Worm (Caenorhabditis elegans) whole organism, young adult: ENCODE results near the gene rps-25.
A peak's percentile ranks its signal among the peaks of the same experiment; 100 is the strongest.

ENCODE experiments used
- B0035.1 ChIP-seq: sonication (generic microtip); optimal IDR thresholded peaks from 2 replicates; lab custom pipeline; 2016; ENCODE audit warnings: missing genetic modification characterization, mild to moderate bottlenecking, missing compliant biosample characterization, missing genotype, missing genetic modification reagents
- B0261.1 ChIP-seq: sonication (generic microtip); optimal IDR thresholded peaks from 2 replicates; lab custom pipeline; 2016; ENCODE audit warnings: mild to moderate bottlenecking, missing genetic modification characterization, moderate library complexity, missing compliant biosample characterization
- B0336.3 ChIP-seq: fragments of 200-800 bp; sonication (Bioruptor generic); IDR thresholded peaks from 2 replicates; pipeline ENCODE4 v1.3.6; 2022; ENCODE audit warnings: missing genetic modification characterization, missing compliant biosample characterization
- D2030.7 ChIP-seq: fragments of 200-800 bp; sonication (Bioruptor generic); IDR thresholded peaks from 2 replicates; pipeline ENCODE4 v1.3.6; 2022; ENCODE audit warnings: missing genetic modification reagents, missing genetic modification characterization, missing compliant biosample characterization
- F23B12.7 ChIP-seq: sonication (generic microtip); optimal IDR thresholded peaks from 2 replicates; lab custom pipeline; 2017; ENCODE audit warnings: missing genetic modification characterization, mild to moderate bottlenecking, missing compliant biosample characterization, antibody characterized with exemption, moderate library complexity; ENCODE audit not compliant: insufficient read depth
- F39B2.1 ChIP-seq: fragments of 200-800 bp; sonication (Bioruptor generic); IDR thresholded peaks from 2 replicates; pipeline ENCODE4 v1.3.6; 2022; ENCODE audit warnings: missing genetic modification reagents, missing genetic modification characterization, missing compliant biosample characterization
- F52B5.7 ChIP-seq: sonication (generic microtip); optimal IDR thresholded peaks from 2 replicates; lab custom pipeline; 2016; ENCODE audit warnings: mild to moderate bottlenecking, missing genetic modification characterization, missing compliant biosample characterization
- K11D2.4 ChIP-seq: fragments of 200-800 bp; sonication (Bioruptor generic); IDR thresholded peaks from 2 replicates; pipeline ENCODE4 v1.3.6; 2022; ENCODE audit warnings: missing genetic modification reagents, missing genetic modification characterization, missing compliant biosample characterization
- T07F8.4 ChIP-seq: sonication (generic microtip); optimal IDR thresholded peaks from 2 replicates; lab custom pipeline; 2016; ENCODE audit warnings: mild to moderate bottlenecking, missing genetic modification characterization, moderate library complexity, missing compliant biosample characterization
- Y53F4B.3 ChIP-seq: fragments of 200-800 bp; sonication (Bioruptor generic); IDR thresholded peaks from 2 replicates; pipeline ENCODE4 v1.3.6; 2022; ENCODE audit warnings: missing genetic modification reagents, missing genetic modification characterization, missing compliant biosample characterization
- athp-1 ChIP-seq: sonication (generic microtip); optimal IDR thresholded peaks from 2 replicates; lab custom pipeline; 2017; ENCODE audit warnings: mild to moderate bottlenecking, missing genetic modification characterization, missing compliant biosample characterization
- attf-3 ChIP-seq: fragments of 200-800 bp; sonication (Bioruptor generic); conservative IDR thresholded peaks from 2 replicates; pipeline ENCODE4 v1.3.6; 2022; ENCODE audit warnings: missing genetic modification reagents, missing genetic modification characterization, missing compliant biosample characterization
- attf-5 ChIP-seq: fragments of 200-800 bp; sonication (Bioruptor generic); optimal IDR thresholded peaks from 2 replicates; lab custom pipeline; 2018; ENCODE audit warnings: mild to moderate bottlenecking, missing genetic modification characterization, missing compliant biosample characterization
- attf-6 ChIP-seq: fragments of 200-800 bp; sonication (Bioruptor generic); IDR thresholded peaks from 2 replicates; pipeline ENCODE4 v1.3.6; 2022; ENCODE audit warnings: missing genetic modification reagents, missing genetic modification characterization, missing compliant biosample characterization
- bed-1 ChIP-seq: fragments of 200-800 bp; sonication (Bioruptor generic); IDR thresholded peaks from 2 replicates; pipeline ENCODE4 v1.3.6; 2022; ENCODE audit warnings: missing genetic modification reagents, missing genetic modification characterization, missing compliant biosample characterization
- ccch-3 ChIP-seq: fragments of 200-800 bp; sonication (Bioruptor generic); optimal IDR thresholded peaks from 2 replicates; lab custom pipeline; 2018; ENCODE audit warnings: mild to moderate bottlenecking, missing genetic modification characterization, missing compliant biosample characterization
- cebp-2 ChIP-seq: fragments of 200-800 bp; sonication (Bioruptor generic); IDR thresholded peaks from 2 replicates; pipeline ENCODE4 v1.3.6; 2022; ENCODE audit warnings: missing genetic modification characterization, missing compliant biosample characterization
- ceh-27 ChIP-seq: fragments of 200-800 bp; sonication (Bioruptor generic); optimal IDR thresholded peaks from 2 replicates; lab custom pipeline; 2018; ENCODE audit warnings: mild to moderate bottlenecking, missing genetic modification characterization, moderate library complexity, missing compliant biosample characterization
- ceh-79 ChIP-seq: sonication (generic microtip); optimal IDR thresholded peaks from 2 replicates; lab custom pipeline; 2017; ENCODE audit warnings: mild to moderate bottlenecking, missing genetic modification characterization, missing compliant biosample characterization
- die-1 ChIP-seq: sonication (generic microtip); optimal IDR thresholded peaks from 2 replicates; lab custom pipeline; 2016; ENCODE audit warnings: missing genotype, mild to moderate bottlenecking, missing genetic modification characterization, missing compliant biosample characterization
- ekl-4 ChIP-seq: fragments of 200-800 bp; sonication (Bioruptor generic); IDR thresholded peaks from 2 replicates; pipeline ENCODE4 v1.3.6; 2022; ENCODE audit warnings: missing genetic modification reagents, missing genetic modification characterization, missing compliant biosample characterization
- ets-4 ChIP-seq: fragments of 200-800 bp; sonication (Bioruptor generic); optimal IDR thresholded peaks from 2 replicates; lab custom pipeline; 2018; ENCODE audit warnings: mild to moderate bottlenecking, missing genetic modification characterization, missing compliant biosample characterization
- fkh-3 ChIP-seq: sonication (generic microtip); optimal IDR thresholded peaks from 2 replicates; lab custom pipeline; 2016; ENCODE audit warnings: mild to moderate bottlenecking, missing genetic modification characterization, missing compliant biosample characterization
- gei-17 ChIP-seq: fragments of 200-800 bp; sonication (Bioruptor generic); optimal IDR thresholded peaks from 2 replicates; lab custom pipeline; 2018; ENCODE audit warnings: mild to moderate bottlenecking, missing genetic modification characterization, missing compliant biosample characterization
- him-1 ChIP-seq: sonication (generic microtip); optimal IDR thresholded peaks from 2 replicates; lab custom pipeline; 2016; ENCODE audit warnings: missing genotype, missing genetic modification reagents, missing genetic modification characterization, missing compliant biosample characterization
- hsf-1 ChIP-seq: fragments of 200-800 bp; sonication (Bioruptor generic); IDR thresholded peaks from 2 replicates; pipeline ENCODE4 v1.3.6; 2022; ENCODE audit warnings: missing genetic modification reagents, missing genetic modification characterization, missing compliant biosample characterization
- lag-1 ChIP-seq: fragments of 200-800 bp; sonication (Bioruptor generic); IDR thresholded peaks from 2 replicates; pipeline ENCODE4 v1.3.6; 2022; ENCODE audit warnings: missing genetic modification reagents, missing genetic modification characterization, missing compliant biosample characterization
- lin-54 ChIP-seq: fragments of 200-800 bp; sonication (Bioruptor generic); optimal IDR thresholded peaks from 2 replicates; lab custom pipeline; 2018; ENCODE audit warnings: mild to moderate bottlenecking, missing genetic modification characterization, missing compliant biosample characterization
- lsl-1 ChIP-seq: fragments of 200-800 bp; sonication (Bioruptor generic); optimal IDR thresholded peaks from 2 replicates; lab custom pipeline; 2018; ENCODE audit warnings: mild to moderate bottlenecking, missing genetic modification characterization, moderate library complexity, missing compliant biosample characterization
- madf-10 ChIP-seq: sonication (generic microtip); optimal IDR thresholded peaks from 2 replicates; lab custom pipeline; 2016; ENCODE audit warnings: mild to moderate bottlenecking, missing genetic modification characterization, missing compliant biosample characterization
- madf-6 ChIP-seq: fragments of 200-800 bp; sonication (Bioruptor generic); IDR thresholded peaks from 2 replicates; pipeline ENCODE4 v1.3.6; 2022; ENCODE audit warnings: missing genetic modification reagents, missing genetic modification characterization, missing compliant biosample characterization
- mcd-1 ChIP-seq: fragments of 200-800 bp; sonication (Bioruptor generic); IDR thresholded peaks from 2 replicates; pipeline ENCODE4 v1.3.6; 2022; ENCODE audit warnings: missing genetic modification reagents, missing genetic modification characterization, missing compliant biosample characterization
- mel-28 ChIP-seq: sonication (generic microtip); optimal IDR thresholded peaks from 2 replicates; lab custom pipeline; 2016; ENCODE audit warnings: borderline replicate concordance, mild to moderate bottlenecking, missing genetic modification characterization, missing compliant biosample characterization
- nfya-1 ChIP-seq: sonication (generic microtip); optimal IDR thresholded peaks from 2 replicates; lab custom pipeline; 2017; ENCODE audit warnings: antibody characterized with exemption, missing compliant biosample characterization, missing genetic modification characterization, borderline replicate concordance; ENCODE audit not compliant: insufficient read depth
- nfyb-1 ChIP-seq: fragments of 200-800 bp; sonication (Bioruptor generic); IDR thresholded peaks from 2 replicates; pipeline ENCODE4 v1.3.6; 2022; ENCODE audit warnings: missing genetic modification reagents, missing genetic modification characterization, missing compliant biosample characterization
- nhr-120 ChIP-seq: fragments of 200-800 bp; sonication (Bioruptor generic); IDR thresholded peaks from 2 replicates; pipeline ENCODE4 v1.3.6; 2022; ENCODE audit warnings: missing genetic modification characterization, missing compliant biosample characterization
- nhr-27 ChIP-seq: fragments of 200-800 bp; sonication (Bioruptor generic); optimal IDR thresholded peaks from 2 replicates; lab custom pipeline; 2018; ENCODE audit warnings: mild to moderate bottlenecking, missing genetic modification characterization, moderate library complexity, missing compliant biosample characterization
- pbrm-1 ChIP-seq: fragments of 200-800 bp; sonication (Bioruptor generic); IDR thresholded peaks from 2 replicates; pipeline ENCODE4 v1.3.6; 2022; ENCODE audit warnings: missing genetic modification reagents, missing genetic modification characterization, missing compliant biosample characterization
- pha-4 ChIP-seq: fragments of 150-350 bp; sonication (generic microtip); optimal IDR thresholded peaks from 2 replicates; lab custom pipeline; 2014; ENCODE audit warnings: missing biosample characterization, missing genetic modification reagents, missing genetic modification characterization
- rcor-1 ChIP-seq: fragments of 200-800 bp; sonication (Bioruptor generic); IDR thresholded peaks from 2 replicates; pipeline ENCODE4 v1.3.6; 2022; ENCODE audit warnings: missing genetic modification reagents, missing genetic modification characterization, missing compliant biosample characterization
- sdz-38 ChIP-seq: sonication (generic microtip); optimal IDR thresholded peaks from 2 replicates; lab custom pipeline; 2016; ENCODE audit warnings: missing genotype, missing genetic modification characterization, missing compliant biosample characterization
- snpc-1.1 ChIP-seq: sonication (generic microtip); optimal IDR thresholded peaks from 2 replicates; lab custom pipeline; 2017; ENCODE audit warnings: missing genetic modification characterization, mild to moderate bottlenecking, missing compliant biosample characterization, antibody characterized with exemption, moderate library complexity, missing genotype, missing genetic modification reagents; ENCODE audit not compliant: insufficient read depth
- snpc-1.3 ChIP-seq: sonication (generic microtip); optimal IDR thresholded peaks from 2 replicates; lab custom pipeline; 2017; ENCODE audit warnings: missing genetic modification characterization, mild to moderate bottlenecking, missing compliant biosample characterization, antibody characterized with exemption, moderate library complexity, missing genotype, missing genetic modification reagents; ENCODE audit not compliant: insufficient read depth
- tbx-9 ChIP-seq: sonication (generic microtip); optimal IDR thresholded peaks from 2 replicates; lab custom pipeline; 2016; ENCODE audit warnings: borderline replicate concordance, missing genetic modification characterization, inconsistent platforms, missing compliant biosample characterization
- tlf-1 ChIP-seq: fragments of 200-800 bp; sonication (Bioruptor generic); optimal IDR thresholded peaks from 2 replicates; lab custom pipeline; 2018; ENCODE audit warnings: mild to moderate bottlenecking, missing genetic modification characterization, missing compliant biosample characterization
- unc-62 ChIP-seq: fragments of 150-350 bp; optimal IDR thresholded peaks from 2 replicates; lab custom pipeline; 2014; ENCODE audit warnings: missing biosample characterization, missing genetic modification reagents, missing genetic modification characterization
- ztf-28 ChIP-seq: fragments of 200-800 bp; sonication (Bioruptor generic); IDR thresholded peaks from 2 replicates; pipeline ENCODE4 v1.3.6; 2022; ENCODE audit warnings: missing genetic modification reagents, missing genetic modification characterization, missing compliant biosample characterization
- ztf-3 ChIP-seq: fragments of 200-800 bp; sonication (Bioruptor generic); optimal IDR thresholded peaks from 2 replicates; lab custom pipeline; 2018; ENCODE audit warnings: mild to moderate bottlenecking, missing genetic modification characterization, missing compliant biosample characterization

Gene rps-25

DNA sequence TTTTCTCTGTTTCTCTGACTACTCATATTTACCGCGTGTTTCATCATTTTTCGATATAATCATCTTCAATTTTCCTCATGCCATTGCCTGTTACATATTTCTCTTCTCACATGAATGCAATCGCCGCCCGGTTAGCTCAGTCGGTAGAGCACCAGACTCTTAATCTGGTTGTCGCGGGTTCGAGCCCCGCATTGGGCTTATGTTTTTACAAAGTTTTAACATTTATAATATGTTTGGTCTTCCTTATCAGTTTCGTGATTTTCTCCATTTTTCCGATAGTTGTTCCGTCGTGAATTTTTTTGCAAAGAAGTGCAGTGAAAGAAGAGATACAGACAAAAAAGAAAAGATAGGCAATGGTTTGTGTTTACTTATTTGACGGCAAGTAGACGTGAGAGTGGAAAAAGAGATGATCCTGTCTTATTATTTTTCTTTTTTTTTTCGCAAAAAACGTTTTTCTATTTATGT, 19.7 kb upstream of the rps-25 start (continued):
- no peak for TF ChIP-seq ccch-3 (GFP tag; lab: Kevin White, UChicago)
- peak; percentile 73 for TF ChIP-seq snpc-1.1 (tag; lab: Kevin White, UChicago)
- peak; percentile 87 for TF ChIP-seq F23B12.7
- peak; percentile 67 for TF ChIP-seq K11D2.4 (GFP tag; lab: Robert Waterston, UW)
- TF ChIP-seq mcd-1 (GFP tag; lab: Robert Waterston, UW) = peak; percentile 61
- TF ChIP-seq athp-1 = peak; percentile 54
- no peak for TF ChIP-seq tbx-9 (tag; lab: Kevin White, UChicago)
- TF ChIP-seq madf-10 (tag; lab: Kevin White, UChicago) = peak; percentile 81
- peak; percentile 56; the same call in 1 of the 2 replicates for TF ChIP-seq Y53F4B.3
- TF ChIP-seq ets-4 (GFP tag; lab: Kevin White, UChicago) = peak; percentile 19
- TF ChIP-seq nfya-1 (tag; lab: Kevin White, UChicago) = no peak
- TF ChIP-seq ztf-28 (GFP tag; lab: Robert Waterston, UW) = 0 out of 2 replicates have a peak, but pooled peaks have one; percentile 55
- no peak for TF ChIP-seq sdz-38 (tag; lab: Kevin White, UChicago)
- no peak for TF ChIP-seq bed-1 (GFP tag; lab: Robert Waterston, UW)
- peak; percentile 80 for TF ChIP-seq ceh-79 (tag; lab: Kevin White, UChicago)
- peak; percentile 69 for TF ChIP-seq pha-4 (tag; lab: Kevin White, UChicago)
- peak; percentile 69 for TF ChIP-seq D2030.7 (GFP tag; lab: Robert Waterston, UW)
- peak; percentile 78 for TF ChIP-seq T07F8.4
- TF ChIP-seq gei-17 (GFP tag; lab: Kevin White, UChicago) = peak; percentile 9
- TF ChIP-seq attf-3 = no peak
- peak; percentile 94 for TF ChIP-seq die-1 (tag; lab: Kevin White, UChicago)
- peak; percentile 94 for TF ChIP-seq him-1 (tag; lab: Kevin White, UChicago)
- no peak for TF ChIP-seq F39B2.1 (GFP tag; lab: Robert Waterston, UW)
- TF ChIP-seq nhr-27 (tag; lab: Kevin White, UChicago) = no peak
- TF ChIP-seq attf-6 = peak; percentile 86
- peak; percentile 72 for TF ChIP-seq B0035.1
- TF ChIP-seq fkh-3 = peak; percentile 27
- peak; percentile 93 for TF ChIP-seq snpc-1.3 (tag; lab: Kevin White, UChicago)
- 0 out of 2 replicates have a peak, but pooled peaks have one; percentile 54 for TF ChIP-seq nhr-120 (GFP tag; lab: Robert Waterston, UW)
- TF ChIP-seq lsl-1 = peak; percentile 38
- TF ChIP-seq unc-62 (GFP tag; lab: Kevin White, UChicago) = no peak
- TF ChIP-seq attf-5 (GFP tag; lab: Kevin White, UChicago) = peak; percentile 78
- 0 out of 2 replicates have a peak, but pooled peaks have one; percentile 54 for TF ChIP-seq cebp-2 (GFP tag; lab: Robert Waterston, UW)
- TF ChIP-seq ekl-4 = peak; percentile 81
- TF ChIP-seq madf-6 (GFP tag; lab: Robert Waterston, UW) = no peak; the same call in 1 of the 2 replicates
- peak; percentile 49 for TF ChIP-seq ceh-27
- no peak; the same call in 1 of the 2 replicates for TF ChIP-seq hsf-1 (GFP tag; lab: Robert Waterston, UW)
- TF ChIP-seq tlf-1 = peak; percentile 78
- peak; percentile 89 for TF ChIP-seq pbrm-1 (GFP tag; lab: Robert Waterston, UW)
- TF ChIP-seq B0336.3 (GFP tag; lab: Robert Waterston, UW) = peak; percentile 90
- peak; percentile 95 for TF ChIP-seq B0261.1 (tag; lab: Kevin White, UChicago)
- peak; percentile 75 for TF ChIP-seq nfyb-1 (GFP tag; lab: Robert Waterston, UW)
- TF ChIP-seq F52B5.7 (tag; lab: Kevin White, UChicago) = peak; percentile 37
- no peak for TF ChIP-seq lag-1 (GFP tag; lab: Robert Waterston, UW)
- TF ChIP-seq mel-28 (tag; lab: Kevin White, UChicago) = peak; percentile 59
- peak; percentile 64; the same call in 1 of the 2 replicates for TF ChIP-seq rcor-1 (GFP tag; lab: Robert Waterston, UW)
- TF ChIP-seq lin-54 = peak; percentile 74
- TF ChIP-seq ztf-3 = peak; percentile 48
